Worm (Caenorhabditis elegans) whole organism, late embryonic: ENCODE data around the gene unc-129.

ENCODE experiments used
- Y22D7AL.16 ChIP-seq: sonication (generic microtip); optimal IDR thresholded peaks from 2 replicates; lab custom pipeline; 2016; ENCODE audit warnings: missing genetic modification characterization, missing compliant biosample characterization
- ahr-1 ChIP-seq: sonication (generic microtip); optimal IDR thresholded peaks from 2 replicates; lab custom pipeline; 2016; ENCODE audit warnings: missing genetic modification characterization, missing compliant biosample characterization
- ceh-14 ChIP-seq: sonication (generic microtip); optimal IDR thresholded peaks from 2 replicates; lab custom pipeline; 2016; ENCODE audit warnings: missing genotype, missing genetic modification characterization, missing compliant biosample characterization
- ceh-18 ChIP-seq: sonication (generic microtip); optimal IDR thresholded peaks from 2 replicates; lab custom pipeline; 2016; ENCODE audit warnings: missing genetic modification characterization, missing compliant biosample characterization
- ceh-19 ChIP-seq: fragments of 200-800 bp; sonication (Bioruptor generic); optimal IDR thresholded peaks from 2 replicates; lab custom pipeline; 2018; ENCODE audit warnings: mild to moderate bottlenecking, missing genetic modification characterization, missing compliant biosample characterization
- ceh-2 ChIP-seq: sonication (generic microtip); optimal IDR thresholded peaks from 2 replicates; lab custom pipeline; 2016; ENCODE audit warnings: missing genotype, missing genetic modification characterization, missing compliant biosample characterization
- ceh-24 ChIP-seq: sonication (generic microtip); optimal IDR thresholded peaks from 2 replicates; lab custom pipeline; 2016; ENCODE audit warnings: mild to moderate bottlenecking, missing genetic modification characterization, missing compliant biosample characterization
- ceh-45 ChIP-seq: fragments of 200-800 bp; sonication (Bioruptor generic); IDR thresholded peaks from 2 replicates; pipeline ENCODE4 v1.3.6; 2022; ENCODE audit warnings: missing genetic modification reagents, missing genetic modification characterization, missing compliant biosample characterization
- ceh-48 ChIP-seq: sonication (generic microtip); optimal IDR thresholded peaks from 2 replicates; lab custom pipeline; 2016; ENCODE audit warnings: missing genetic modification characterization, inconsistent platforms, missing compliant biosample characterization
- dmd-4 ChIP-seq: sonication (generic microtip); optimal IDR thresholded peaks from 2 replicates; lab custom pipeline; 2016; ENCODE audit warnings: borderline replicate concordance, missing genetic modification characterization, missing compliant biosample characterization
- dve-1 ChIP-seq: sonication (generic microtip); optimal IDR thresholded peaks from 2 replicates; lab custom pipeline; 2017; ENCODE audit warnings: antibody characterized with exemption, mild to moderate bottlenecking, missing genetic modification characterization, missing compliant biosample characterization
- elt-2 ChIP-seq: sonication (generic microtip); optimal IDR thresholded peaks from 2 replicates; lab custom pipeline; 2016; ENCODE audit warnings: missing genetic modification reagents, missing genetic modification characterization, missing compliant biosample characterization
- eyg-1 ChIP-seq: sonication (generic microtip); optimal IDR thresholded peaks from 2 replicates; lab custom pipeline; 2016; ENCODE audit warnings: missing genotype, missing genetic modification characterization, missing compliant biosample characterization
- fax-1 ChIP-seq: sonication (generic microtip); optimal IDR thresholded peaks from 2 replicates; lab custom pipeline; 2016; ENCODE audit warnings: missing genotype, missing genetic modification characterization, missing compliant biosample characterization
- fkh-10 ChIP-seq: fragments of 150-350 bp; optimal IDR thresholded peaks from 2 replicates; lab custom pipeline; 2014; ENCODE audit warnings: missing biosample characterization, missing genetic modification reagents, missing genetic modification characterization
- gmeb-2 ChIP-seq: sonication (generic microtip); optimal IDR thresholded peaks from 2 replicates; lab custom pipeline; 2016; ENCODE audit warnings: missing genetic modification characterization, inconsistent platforms, missing compliant biosample characterization
- hlh-8 ChIP-seq: sonication (generic microtip); optimal IDR thresholded peaks from 2 replicates; lab custom pipeline; 2016; ENCODE audit warnings: missing genotype, missing genetic modification characterization, missing compliant biosample characterization
- lim-6 ChIP-seq: sonication (generic microtip); optimal IDR thresholded peaks from 2 replicates; lab custom pipeline; 2016; ENCODE audit warnings: missing genetic modification characterization, missing compliant biosample characterization
- lin-11 ChIP-seq: fragments of 200-800 bp; sonication (Bioruptor generic); optimal IDR thresholded peaks from 2 replicates; lab custom pipeline; 2018; ENCODE audit warnings: mild to moderate bottlenecking, missing genetic modification characterization, missing compliant biosample characterization
- nfya-1 ChIP-seq: sonication (generic microtip); optimal IDR thresholded peaks from 2 replicates; lab custom pipeline; 2017; ENCODE audit warnings: missing genetic modification characterization, mild to moderate bottlenecking, missing compliant biosample characterization, antibody characterized with exemption, moderate library complexity
- nhr-232 ChIP-seq: sonication (generic microtip); optimal IDR thresholded peaks from 2 replicates; lab custom pipeline; 2016; ENCODE audit warnings: missing genetic modification characterization, missing compliant biosample characterization
- npax-4 ChIP-seq: sonication (generic microtip); optimal IDR thresholded peaks from 2 replicates; lab custom pipeline; 2016; ENCODE audit warnings: missing genetic modification characterization, missing compliant biosample characterization
- pag-3 ChIP-seq: sonication (generic microtip); optimal IDR thresholded peaks from 2 replicates; lab custom pipeline; 2016; ENCODE audit warnings: missing compliant biosample characterization, missing genetic modification characterization, borderline replicate concordance
- pat-9 ChIP-seq: fragments of 200-800 bp; sonication (Bioruptor generic); optimal IDR thresholded peaks from 2 replicates; lab custom pipeline; 2018; ENCODE audit warnings: mild to moderate bottlenecking, missing genetic modification characterization, moderate library complexity, missing compliant biosample characterization
- pax-1 ChIP-seq: fragments of 150-350 bp; optimal IDR thresholded peaks from 2 replicates; lab custom pipeline; 2014; ENCODE audit warnings: missing biosample characterization, missing genetic modification characterization
- pha-2 ChIP-seq: sonication (generic microtip); optimal IDR thresholded peaks from 2 replicates; lab custom pipeline; 2017; ENCODE audit warnings: mild to moderate bottlenecking, missing genetic modification characterization, missing compliant biosample characterization
- pqm-1 ChIP-seq: sonication (generic microtip); optimal IDR thresholded peaks from 2 replicates; lab custom pipeline; 2016; ENCODE audit warnings: missing genetic modification characterization, missing compliant biosample characterization
- sox-4 ChIP-seq: sonication (generic microtip); optimal IDR thresholded peaks from 2 replicates; lab custom pipeline; 2017; ENCODE audit warnings: mild to moderate bottlenecking, missing genetic modification characterization, inconsistent platforms, missing compliant biosample characterization
- tbx-2 ChIP-seq: sonication (generic microtip); optimal IDR thresholded peaks from 2 replicates; lab custom pipeline; 2016; ENCODE audit warnings: missing genetic modification characterization, missing compliant biosample characterization
- tbx-7 ChIP-seq: sonication (generic microtip); optimal IDR thresholded peaks from 2 replicates; lab custom pipeline; 2016; ENCODE audit warnings: missing genotype, missing genetic modification characterization, missing compliant biosample characterization
- ttx-3 ChIP-seq: sonication (generic microtip); optimal IDR thresholded peaks from 2 replicates; lab custom pipeline; 2016; ENCODE audit warnings: missing genetic modification reagents, missing genetic modification characterization, missing compliant biosample characterization
- unc-86 ChIP-seq: sonication (generic microtip); optimal IDR thresholded peaks from 2 replicates; lab custom pipeline; 2016; ENCODE audit warnings: missing genetic modification characterization, missing compliant biosample characterization

The unc-129 gene

DNA sequence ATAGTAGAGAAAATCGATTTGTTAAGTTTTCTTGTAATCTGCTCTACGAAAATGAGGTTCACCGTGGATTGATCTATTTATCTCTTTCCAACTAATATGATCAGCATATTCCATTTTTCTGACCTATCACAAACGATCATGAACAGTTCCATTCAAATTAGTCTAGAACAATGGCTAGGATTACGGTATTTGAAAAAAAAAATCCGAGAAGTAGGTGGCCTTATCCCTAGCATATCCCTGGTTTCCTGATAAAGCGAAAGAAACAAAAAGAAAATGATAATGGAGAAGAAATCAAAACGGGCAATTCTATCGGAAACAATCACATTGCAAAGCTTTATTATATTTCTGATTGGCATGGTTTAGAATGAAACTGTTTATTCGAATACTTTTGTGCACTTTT, 12.4 kb downstream of the unc-129 start, which contains the start of gene mltn-12:
Gene mltn-12 (plus strand): TSS at position 301 of the 400 bp plus-strand sequence.
- no peak for TF ChIP-seq ceh-14 (tag; lab: Kevin White, UChicago)
- no peak for TF ChIP-seq npax-4 (tag; lab: Kevin White, UChicago)
- TF ChIP-seq unc-86 (tag; lab: Kevin White, UChicago): no peak
- TF ChIP-seq dve-1 (tag; lab: Kevin White, UChicago): no peak
- no peak for TF ChIP-seq ahr-1 (tag; lab: Kevin White, UChicago)
- no peak for TF ChIP-seq pqm-1 (tag; lab: Kevin White, UChicago)
- no peak for TF ChIP-seq ceh-19 (GFP tag; lab: Kevin White, UChicago)
- no peak for TF ChIP-seq ttx-3 (tag; lab: Kevin White, UChicago)
- TF ChIP-seq hlh-8 (tag; lab: Kevin White, UChicago): no peak
- TF ChIP-seq tbx-2 (tag; lab: Kevin White, UChicago): no peak
- no peak for TF ChIP-seq tbx-7 (tag; lab: Kevin White, UChicago)
- no peak for TF ChIP-seq pax-1

DNA sequence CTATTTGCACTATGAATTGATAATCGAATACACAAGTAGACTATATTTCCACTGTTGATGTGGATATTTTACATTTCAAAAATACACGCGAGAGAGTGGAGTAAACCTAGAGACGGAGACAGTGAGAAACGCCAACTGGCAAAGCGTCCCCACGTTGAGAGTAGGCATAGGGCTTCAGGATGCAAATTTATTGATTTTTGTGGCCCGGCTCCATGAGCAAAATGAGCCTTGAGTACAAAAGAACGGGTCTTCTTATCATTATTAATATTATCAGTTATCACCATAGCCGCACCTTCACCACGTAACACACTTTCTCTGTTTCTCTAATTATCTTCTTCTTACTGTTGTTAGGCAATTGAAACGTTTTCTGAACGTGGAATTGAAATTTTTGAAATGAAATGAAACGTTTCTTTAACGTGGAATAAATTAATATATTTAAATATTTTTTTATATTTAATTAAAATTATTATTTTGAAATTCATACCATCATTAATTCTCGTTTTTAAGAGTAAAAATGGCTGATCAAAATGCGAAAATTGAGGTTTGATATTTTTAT, 18.4 kb downstream of the unc-129 start, which contains the start of gene bre-1:
Gene bre-1 (plus strand): TSS at position 506 of the 556 bp plus-strand sequence.
- TF ChIP-seq gmeb-2 (tag; lab: Kevin White, UChicago) (no peak), dve-1 (tag; lab: Kevin White, UChicago) (no peak), ceh-2 (tag; lab: Kevin White, UChicago) (no peak), ceh-45 (GFP tag; lab: Robert Waterston, UW) (no peak), sox-4 (tag; lab: Kevin White, UChicago) (no peak), npax-4 (tag; lab: Kevin White, UChicago) (no peak), elt-2 (tag; lab: Kevin White, UChicago) (peak; percentile 81), pat-9 (tag; lab: Kevin White, UChicago) (no peak), ceh-48 (tag; lab: Kevin White, UChicago) (peak; percentile 81), dmd-4 (tag; lab: Kevin White, UChicago) (no peak), eyg-1 (tag; lab: Kevin White, UChicago) (no peak), tbx-7 (tag; lab: Kevin White, UChicago) (no peak), ceh-18 (tag; lab: Kevin White, UChicago) (no peak), fax-1 (tag; lab: Kevin White, UChicago) (no peak), ceh-14 (tag; lab: Kevin White, UChicago) (no peak), Y22D7AL.16 (tag; lab: Kevin White, UChicago) (no peak), nfya-1 (tag; lab: Kevin White, UChicago) (peak; percentile 19)

DNA sequence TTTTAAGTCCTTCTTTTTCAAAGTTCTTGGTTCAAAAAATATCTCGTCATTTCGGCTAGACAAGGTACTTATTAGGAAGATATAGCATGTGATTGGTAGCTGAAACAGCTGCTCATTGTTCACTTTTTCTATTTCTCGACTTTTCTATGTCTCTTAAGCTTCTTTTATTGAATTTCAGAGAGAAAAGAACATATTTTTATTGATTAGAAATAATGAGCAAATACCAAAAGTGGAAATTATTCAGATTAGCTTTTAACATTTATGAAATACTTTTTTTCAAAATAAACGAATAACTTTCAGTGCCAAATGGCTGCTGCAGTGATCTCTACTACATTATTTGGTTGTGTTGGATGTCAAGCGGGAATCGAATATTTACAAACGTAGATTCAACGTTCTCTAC, 20.6 kb downstream of the unc-129 start, which contains the start of gene nstp-1:
Gene nstp-1 (plus strand): TSS at position 301 of the 400 bp plus-strand sequence.
- no peak for TF ChIP-seq elt-2 (tag; lab: Kevin White, UChicago)
- TF ChIP-seq pha-2 (tag; lab: Kevin White, UChicago): no peak
- no peak for TF ChIP-seq lin-11 (tag; lab: Kevin White, UChicago)

DNA sequence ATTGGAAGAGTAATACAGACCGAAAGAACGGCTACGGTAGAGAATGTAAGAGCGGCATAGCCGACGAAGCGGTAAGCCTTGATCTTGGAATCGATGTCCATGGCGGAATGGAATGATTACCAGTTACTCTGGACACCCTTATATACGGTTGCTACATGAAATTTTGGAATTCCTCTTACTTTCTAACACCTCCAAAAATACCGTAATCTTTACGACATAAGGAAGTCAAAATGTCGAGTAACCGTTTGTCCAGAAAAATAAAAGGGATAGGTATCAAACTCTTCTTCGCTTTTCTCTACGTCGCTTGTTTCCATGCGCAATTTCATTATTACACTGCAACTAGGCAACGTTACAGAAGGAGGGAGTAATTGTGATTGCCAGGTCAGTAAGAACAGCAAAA, 25.5 kb downstream of the unc-129 start, which contains the start of gene col-119:
Gene col-119 (minus strand): TSS at position 101 of the 400 bp plus-strand sequence.
- TF ChIP-seq nhr-232: no peak
- TF ChIP-seq ceh-2 (tag; lab: Kevin White, UChicago): no peak
- no peak for TF ChIP-seq lim-6 (tag; lab: Kevin White, UChicago)
- no peak for TF ChIP-seq pag-3 (tag; lab: Kevin White, UChicago)
- no peak for TF ChIP-seq gmeb-2 (tag; lab: Kevin White, UChicago)
- no peak for TF ChIP-seq ttx-3 (tag; lab: Kevin White, UChicago)
- no peak for TF ChIP-seq ceh-24 (tag; lab: Kevin White, UChicago)
- TF ChIP-seq tbx-7 (tag; lab: Kevin White, UChicago): no peak
- no peak for TF ChIP-seq fkh-10
- no peak for TF ChIP-seq elt-2 (tag; lab: Kevin White, UChicago)
